Worm (Caenorhabditis elegans) whole organism, L1 larva: ENCODE data around the gene C05D12.1.

Experiments used
- F16B12.6 ChIP-seq: fragments of 150-350 bp; optimal IDR thresholded peaks from 2 replicates; lab custom pipeline; 2014; ENCODE audit warnings: missing biosample characterization, missing genetic modification characterization
- aly-2 ChIP-seq: fragments of 150-350 bp; optimal IDR thresholded peaks from 2 replicates; lab custom pipeline; 2014; ENCODE audit warnings: missing biosample characterization, missing genetic modification characterization
- blmp-1 ChIP-seq: fragments of 150-350 bp; optimal IDR thresholded peaks from 2 replicates; lab custom pipeline; 2014; ENCODE audit warnings: missing biosample characterization, missing genetic modification characterization
- ceh-82 ChIP-seq, 3 experiments: fragments of 150-350 bp in 1 of 3; sonication (generic microtip) in 2 of 3; optimal IDR thresholded peaks; 2 replicates each; lab custom pipeline; 2014 to 2017; ENCODE audit warnings: missing biosample characterization in 3 of 3, missing genetic modification characterization in 3 of 3
- ceh-88 ChIP-seq: fragments of 200-800 bp; sonication (Bioruptor generic); IDR thresholded peaks from 2 replicates; pipeline ENCODE4 v1.3.6; 2022; ENCODE audit warnings: missing genetic modification characterization, missing compliant biosample characterization
- ceh-90 ChIP-seq: sonication (generic microtip); optimal IDR thresholded peaks from 2 replicates; lab custom pipeline; 2016; ENCODE audit warnings: missing genetic modification characterization, missing compliant biosample characterization
- dsc-1 ChIP-seq: sonication (generic microtip); optimal IDR thresholded peaks from 2 replicates; lab custom pipeline; 2016; ENCODE audit warnings: mild to moderate bottlenecking, missing genetic modification characterization, missing compliant biosample characterization
- efl-1 ChIP-seq, 4 experiments: fragments of 150-350 bp; optimal IDR thresholded peaks in 3 of 4; peaks in 1 of 4; 1 replicate in 1 of 4; 2 replicates in 3 of 4; lab custom pipeline; 2014; ENCODE audit warnings: missing biosample characterization in 2 of 4, missing genetic modification characterization in 2 of 4, missing genetic modification reagents in 2 of 4
- fkh-8 ChIP-seq: sonication (generic microtip); optimal IDR thresholded peaks from 2 replicates; lab custom pipeline; 2016; ENCODE audit warnings: mild to moderate bottlenecking, missing genetic modification characterization, missing compliant biosample characterization
- hpl-2 ChIP-seq: fragments of 150-350 bp; optimal IDR thresholded peaks from 2 replicates; lab custom pipeline; 2014; ENCODE audit warnings: missing biosample characterization, missing genetic modification reagents, missing genetic modification characterization
- irx-1 ChIP-seq: sonication (generic microtip); optimal IDR thresholded peaks from 2 replicates; lab custom pipeline; 2016; ENCODE audit warnings: missing genetic modification characterization, missing compliant biosample characterization
- lin-15B ChIP-seq: fragments of 150-350 bp; sonication (generic microtip); optimal IDR thresholded peaks from 3 replicates; lab custom pipeline; 2014; ENCODE audit warnings: missing biosample characterization, missing genetic modification characterization
- mef-2 ChIP-seq: fragments of 150-350 bp; optimal IDR thresholded peaks from 2 replicates; lab custom pipeline; 2014; ENCODE audit warnings: missing biosample characterization, missing genetic modification characterization
- nhr-11 ChIP-seq: fragments of 150-350 bp; optimal IDR thresholded peaks from 2 replicates; lab custom pipeline; 2014; ENCODE audit warnings: missing biosample characterization, missing genetic modification characterization
- nhr-19 ChIP-seq: fragments of 200-800 bp; sonication (Bioruptor generic); conservative IDR thresholded peaks from 2 replicates; pipeline ENCODE4 v1.3.6; 2022; ENCODE audit warnings: missing genetic modification characterization, missing compliant biosample characterization
- nhr-47 ChIP-seq: sonication (generic microtip); optimal IDR thresholded peaks from 2 replicates; lab custom pipeline; 2016; ENCODE audit warnings: mild to moderate bottlenecking, missing genetic modification characterization, moderate library complexity, missing compliant biosample characterization
- nhr-71 ChIP-seq: sonication (generic microtip); optimal IDR thresholded peaks from 2 replicates; lab custom pipeline; 2016; ENCODE audit warnings: mild to moderate bottlenecking, missing genetic modification characterization, moderate library complexity, missing compliant biosample characterization
- nhr-76 ChIP-seq: sonication (generic microtip); optimal IDR thresholded peaks from 2 replicates; lab custom pipeline; 2017; ENCODE audit warnings: missing biosample characterization, missing genetic modification characterization
- pax-3 ChIP-seq: fragments of 200-800 bp; sonication (Bioruptor generic); optimal IDR thresholded peaks from 2 replicates; lab custom pipeline; 2018; ENCODE audit warnings: mild to moderate bottlenecking, missing genetic modification characterization, moderate library complexity, missing compliant biosample characterization
- sox-4 ChIP-seq: sonication (generic microtip); optimal IDR thresholded peaks from 2 replicates; lab custom pipeline; 2016; ENCODE audit warnings: missing genetic modification characterization, missing compliant biosample characterization
- sptf-1 ChIP-seq: fragments of 150-350 bp; optimal IDR thresholded peaks from 2 replicates; lab custom pipeline; 2014; ENCODE audit warnings: missing biosample characterization, missing genetic modification characterization
- tbx-2 ChIP-seq: sonication (generic microtip); optimal IDR thresholded peaks from 2 replicates; lab custom pipeline; 2016; ENCODE audit warnings: missing genetic modification characterization, missing compliant biosample characterization
- tlp-1 ChIP-seq: fragments of 150-350 bp; optimal IDR thresholded peaks from 2 replicates; lab custom pipeline; 2014; ENCODE audit warnings: missing biosample characterization, missing genetic modification characterization
- unc-30 ChIP-seq: sonication (generic microtip); optimal IDR thresholded peaks from 2 replicates; lab custom pipeline; 2017; ENCODE audit warnings: missing biosample characterization, missing genetic modification characterization
- vab-15 ChIP-seq: sonication (generic microtip); optimal IDR thresholded peaks from 2 replicates; lab custom pipeline; 2017; ENCODE audit warnings: missing genotype, mild to moderate bottlenecking, missing genetic modification characterization, missing compliant biosample characterization
- zag-1 ChIP-seq: fragments of 150-350 bp; optimal IDR thresholded peaks from 2 replicates; lab custom pipeline; 2014; ENCODE audit warnings: missing biosample characterization, missing genetic modification characterization
- ztf-4 ChIP-seq: fragments of 150-350 bp; optimal IDR thresholded peaks from 2 replicates; lab custom pipeline; 2014; ENCODE audit warnings: missing biosample characterization, missing genetic modification characterization

C05D12.1 gene

DNA sequence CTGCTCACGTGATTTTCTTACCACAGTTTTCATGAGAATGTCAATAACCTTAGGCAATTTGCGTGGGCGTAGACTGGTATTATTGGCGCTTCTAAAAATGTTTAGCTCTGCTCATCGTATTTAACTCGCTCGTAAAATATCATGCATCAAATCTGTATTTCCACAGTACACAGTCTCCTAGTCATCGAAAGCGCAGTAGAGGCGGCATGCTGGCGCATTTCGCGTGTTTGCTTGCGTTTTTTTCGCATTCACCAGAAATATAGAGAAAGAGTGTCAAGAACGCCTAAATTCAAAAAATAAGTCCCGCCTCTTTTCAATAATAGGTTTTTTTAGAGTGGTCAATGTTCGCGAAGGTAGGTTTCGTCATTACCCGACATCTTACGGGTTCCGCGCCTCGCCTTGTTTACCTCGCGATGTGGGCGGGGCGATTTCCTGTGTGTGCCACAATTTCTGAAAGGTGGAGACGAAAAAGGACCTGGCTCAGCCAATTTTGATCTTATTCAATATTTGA, 38.9 kb downstream of the C05D12.1 start (continued):
- TF ChIP-seq aly-2 (tag; lab: Kevin White, UChicago) (no peak), hpl-2 (GFP tag; lab: Kevin White, UChicago) (no peak), nhr-76 (tag; lab: Kevin White, UChicago) (no peak), unc-30 (tag; lab: Kevin White, UChicago) (no peak), nhr-19 (GFP tag; lab: Robert Waterston, UW) (peak; percentile 60), lin-15B (tag; lab: Kevin White, UChicago) (peak; percentile 13), ceh-88 (GFP tag; lab: Robert Waterston, UW) (no peak), ceh-82 (tag; optimal IDR thresholded peaks at IDR 0.05; lab: Kevin White, UChicago) (no peak), F16B12.6 (tag; lab: Kevin White, UChicago) (no peak), tlp-1 (tag; lab: Kevin White, UChicago) (no peak)

ce11 chrII:11376026-11376425, 39.5 kb downstream of the C05D12.1 start:
- TF ChIP-seq nhr-76 (tag; lab: Kevin White, UChicago) = no peak
- TF ChIP-seq fkh-8 (tag; lab: Kevin White, UChicago) = peak; percentile 82
- no peak for TF ChIP-seq blmp-1 (tag; lab: Kevin White, UChicago)
- peak; percentile 63 for TF ChIP-seq nhr-11 (tag; lab: Kevin White, UChicago)
- TF ChIP-seq mef-2 (tag; lab: Kevin White, UChicago) = no peak
- peak; percentile 28 for TF ChIP-seq sox-4 (tag; lab: Kevin White, UChicago)
- TF ChIP-seq nhr-71 (tag; lab: Kevin White, UChicago) = peak; percentile 54
- TF ChIP-seq ztf-4 (tag; lab: Kevin White, UChicago) = no peak
- peak; percentile 57 for TF ChIP-seq dsc-1
- peak; percentile 13 for TF ChIP-seq nhr-47
- no peak for TF ChIP-seq vab-15
- TF ChIP-seq pax-3 (tag; lab: Kevin White, UChicago) = peak; percentile 4
- TF ChIP-seq efl-1 (optimal IDR thresholded peaks at IDR 0.05; lab: Kevin White, UChicago) = no peak
- TF ChIP-seq efl-1 (GFP tag; optimal IDR thresholded peaks at IDR 0.05 in 1 of 2; lab: Kevin White, UChicago) = no peak
- TF ChIP-seq zag-1 = no peak
- no peak for TF ChIP-seq tbx-2
- TF ChIP-seq sptf-1 = no peak
- no peak for TF ChIP-seq ceh-90

- peak; percentile 6 for TF ChIP-seq blmp-1 (tag; lab: Kevin White, UChicago)
- no peak for TF ChIP-seq irx-1 (tag; lab: Kevin White, UChicago)
These were observed 43.6 kb downstream of the C05D12.1 start, which contains the start of gene C33B4.2 for ce11 chrII:11371981-11372380. Gene C33B4.2 (minus strand): TSS chrII:11372145.
